Worm (Caenorhabditis elegans) whole organism, L4 larva: ENCODE measurements around the gene F35C11.7.

Experiments used
- ama-1 ChIP-seq: fragments of 150-350 bp; optimal IDR thresholded peaks from 2 replicates; lab custom pipeline; 2014; ENCODE audit warnings: inconsistent platforms, mixed read lengths
- dve-1 ChIP-seq: sonication (generic microtip); optimal IDR thresholded peaks from 2 replicates; lab custom pipeline; 2017; ENCODE audit warnings: antibody characterized with exemption, mild to moderate bottlenecking, missing genetic modification characterization, missing compliant biosample characterization; ENCODE audit not compliant: insufficient read depth
- unc-62 ChIP-seq, 3 experiments: fragments of 150-350 bp in 1 of 3; sonication (generic microtip); optimal IDR thresholded peaks in 2 of 3; peaks in 1 of 3; 1 replicate in 1 of 3; 2 replicates in 2 of 3; lab custom pipeline; 2014 to 2017; ENCODE audit warnings: missing biosample characterization in 3 of 3, missing genetic modification characterization in 3 of 3, missing genetic modification reagents in 3 of 3, missing genotype in 1 of 3

DNA sequence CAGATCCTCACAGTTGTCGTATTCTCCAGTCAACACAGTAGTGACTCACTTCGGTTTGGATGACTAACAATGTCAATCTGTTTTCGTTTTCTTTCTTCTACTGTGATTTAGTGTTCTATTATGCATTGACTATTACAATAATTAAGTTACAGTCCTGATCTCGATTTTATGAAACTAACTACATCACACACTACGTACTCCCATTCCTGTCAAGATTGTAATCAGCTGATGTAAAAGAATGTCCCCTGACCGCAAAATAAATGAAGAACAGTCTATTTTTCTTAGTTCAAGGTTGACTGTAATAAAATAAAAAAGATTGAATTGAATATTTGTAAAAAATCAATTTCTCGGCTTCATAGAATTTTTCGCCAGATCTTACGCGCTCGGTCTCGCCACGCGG, 30.8 kb upstream of the F35C11.7 start:
- TF ChIP-seq ama-1 (lab: Kevin White, UChicago), result no peak
- TF ChIP-seq dve-1 (tag; lab: Kevin White, UChicago), result peak; percentile 17
- TF ChIP-seq unc-62 (GFP tag; optimal IDR thresholded peaks at IDR 0.05 in 1 of 2; lab: Kevin White, UChicago), result peak in 1 of 2 experiments; percentile 75
- TF ChIP-seq unc-62 (tag; optimal IDR thresholded peaks at IDR 0.05; lab: Kevin White, UChicago), result no peak
